Worm (Caenorhabditis elegans): ENCODE measurements around the gene F44B9.2.

ce11 chrIII:8063659-8064058 is 41.4 kb downstream of the F44B9.2 start:
- TF ChIP-seq tbx-2 (tag; optimal IDR thresholded peaks at IDR 0.05) (no peak), fax-1 (tag; optimal IDR thresholded peaks at IDR 0.05) (no peak), pha-2 (tag; optimal IDR thresholded peaks at IDR 0.05) (no peak), dve-1 (tag; optimal IDR thresholded peaks at IDR 0.05) (no peak), ceh-6 (GFP tag; optimal IDR thresholded peaks at IDR 0.05) (no peak), sox-2 (GFP tag; IDR thresholded peaks at IDR 0.05) (no peak)

Measured in whole organism, late embryonic.